Worm (Caenorhabditis elegans): ENCODE measurements around the gene F59B10.3.

The F59B10.3 gene

ce11 chrII:10548778-10549671 is 38.7 kb downstream of the F59B10.3 start (continued):
- TF ChIP-seq snpc-4 (tag; optimal IDR thresholded peaks at IDR 0.05), result peak; percentile 59
- peak; percentile 92 for TF ChIP-seq nhr-85 (tag)
- TF ChIP-seq ama-1 (optimal IDR thresholded peaks at IDR 0.05), result peak; percentile 97
- TF ChIP-seq lsy-2 (tag; optimal IDR thresholded peaks at IDR 0.05), result peak; percentile 81 to 90
- TF ChIP-seq nhr-77 (tag; optimal IDR thresholded peaks at IDR 0.05), result peak; percentile 70
- TF ChIP-seq ztf-4 (tag; optimal IDR thresholded peaks at IDR 0.05), result peak; percentile 87
- TF ChIP-seq skn-1 (tag; optimal IDR thresholded peaks at IDR 0.05), result peak; percentile 91
- peak in 1 of 2 experiments; percentile 72 for TF ChIP-seq ztf-11 (tag; optimal IDR thresholded peaks at IDR 0.05)
- TF ChIP-seq nhr-28 (tag; optimal IDR thresholded peaks at IDR 0.05), result no peak
- TF ChIP-seq dsc-1 (tag; optimal IDR thresholded peaks at IDR 0.05), result peak; percentile 57
- peak; percentile 46 for TF ChIP-seq blmp-1 (tag; optimal IDR thresholded peaks at IDR 0.05)
- TF ChIP-seq xbp-1 (tag; optimal IDR thresholded peaks at IDR 0.05), result peak; percentile 78
- peak; percentile 45 for TF ChIP-seq mef-2 (tag; optimal IDR thresholded peaks at IDR 0.05)
- no peak for TF ChIP-seq zip-4 (GFP tag; optimal IDR thresholded peaks at IDR 0.05)
- peak; percentile 96 for TF ChIP-seq nhr-71 (tag; optimal IDR thresholded peaks at IDR 0.05)
- no peak for TF ChIP-seq vab-15 (tag; optimal IDR thresholded peaks at IDR 0.05)
- TF ChIP-seq C04F5.9 (tag; optimal IDR thresholded peaks at IDR 0.05), result peak; percentile 19
- TF ChIP-seq irx-1 (tag; optimal IDR thresholded peaks at IDR 0.05), result peak; percentile 34
- peak; percentile 50 for TF ChIP-seq fos-1 (tag; optimal IDR thresholded peaks at IDR 0.05)
- peak; percentile 44 for TF ChIP-seq lin-15B (tag; optimal IDR thresholded peaks at IDR 0.05)
- peak; percentile 5 for TF ChIP-seq sup-37 (GFP tag; optimal IDR thresholded peaks at IDR 0.05)
- TF ChIP-seq sox-4 (tag; optimal IDR thresholded peaks at IDR 0.05), result peak; percentile 36
- peak; percentile 16 for TF ChIP-seq aly-2 (tag; optimal IDR thresholded peaks at IDR 0.05)
- no peak for TF ChIP-seq alr-1 (tag; optimal IDR thresholded peaks at IDR 0.05; ENCODE audit: borderline replicate concordance)
- peak; percentile 44 to 59 (median 45) for TF ChIP-seq dpl-1 (GFP tag; optimal IDR thresholded peaks at IDR 0.05)
- TF ChIP-seq nhr-12 (tag; optimal IDR thresholded peaks at IDR 0.05), result no peak
- TF ChIP-seq jun-1 (tag; optimal IDR thresholded peaks at IDR 0.05), result peak; percentile 89
- TF ChIP-seq sptf-1 (tag; optimal IDR thresholded peaks at IDR 0.05), result no peak
- peak; percentile 66 for TF ChIP-seq mab-9 (GFP tag; IDR thresholded peaks at IDR 0.05)
- peak; percentile 89 for TF ChIP-seq nhr-47 (tag; optimal IDR thresholded peaks at IDR 0.05)
- TF ChIP-seq unc-98 (GFP tag; IDR thresholded peaks at IDR 0.05), result no peak
- peak; percentile 48 for TF ChIP-seq mep-1 (tag; optimal IDR thresholded peaks at IDR 0.05)
- TF ChIP-seq tlp-1 (tag; optimal IDR thresholded peaks at IDR 0.05), result no peak
- peak; percentile 85 to 95 for TF ChIP-seq mdl-1 (tag; optimal IDR thresholded peaks at IDR 0.05)
- TF ChIP-seq lin-39 (tag; optimal IDR thresholded peaks at IDR 0.05), result no peak
- TF ChIP-seq lir-3 (tag; optimal IDR thresholded peaks at IDR 0.05; ENCODE audit: poor library complexity), result peak; percentile 34
- no peak for TF ChIP-seq nhr-76 (tag; optimal IDR thresholded peaks at IDR 0.05)
- TF ChIP-seq ceh-82 (tag; optimal IDR thresholded peaks at IDR 0.05), result peak; percentile 85 to 95 (median 94)
- peak; percentile 39 for TF ChIP-seq grh-1 (GFP tag; IDR thresholded peaks at IDR 0.05)
- TF ChIP-seq rnt-1 (tag; optimal IDR thresholded peaks at IDR 0.05), result peak; percentile 84
- peak; percentile 15 for TF ChIP-seq ceh-8 (GFP tag; optimal IDR thresholded peaks at IDR 0.05)
- TF ChIP-seq egl-27 (tag; optimal IDR thresholded peaks at IDR 0.05), result peak in 1 of 2 experiments; percentile 56
- TF ChIP-seq unc-86 (tag; optimal IDR thresholded peaks at IDR 0.05), result peak; percentile 90
- peak; percentile 71 to 82 for TF ChIP-seq efl-1 (optimal IDR thresholded peaks at IDR 0.05)
- TF ChIP-seq efl-1 (GFP tag; optimal IDR thresholded peaks at IDR 0.05 in 1 of 2), result peak; percentile 44 to 92
- peak; percentile 76 for TF ChIP-seq nhr-19 (GFP tag; conservative IDR thresholded peaks at IDR 0.05)
- TF ChIP-seq unc-30 (tag; optimal IDR thresholded peaks at IDR 0.05), result no peak
